Worm (Caenorhabditis elegans) whole organism, young adult: ENCODE measurements around the gene esyt-2.

Experiments used
- C06A6.2 ChIP-seq: fragments of 200-800 bp; sonication (Bioruptor generic); conservative IDR thresholded peaks from 2 replicates; pipeline ENCODE4 v1.3.6; 2022; ENCODE audit warnings: missing genetic modification characterization, missing compliant biosample characterization
- F10E7.11 ChIP-seq: sonication (generic microtip); optimal IDR thresholded peaks from 2 replicates; lab custom pipeline; 2017; ENCODE audit warnings: mild to moderate bottlenecking, missing genetic modification characterization, moderate library complexity, missing compliant biosample characterization
- F33H1.4 ChIP-seq: fragments of 200-800 bp; sonication (Bioruptor generic); IDR thresholded peaks from 2 replicates; pipeline ENCODE4 v1.3.6; 2022; ENCODE audit warnings: missing genetic modification reagents, missing genetic modification characterization, missing compliant biosample characterization
- F52B5.7 ChIP-seq: sonication (generic microtip); optimal IDR thresholded peaks from 2 replicates; lab custom pipeline; 2016; ENCODE audit warnings: mild to moderate bottlenecking, missing genetic modification characterization, missing compliant biosample characterization
- T07F8.4 ChIP-seq: sonication (generic microtip); optimal IDR thresholded peaks from 2 replicates; lab custom pipeline; 2016; ENCODE audit warnings: mild to moderate bottlenecking, missing genetic modification characterization, moderate library complexity, missing compliant biosample characterization
- Y53G8AR.9 ChIP-seq: fragments of 200-800 bp; sonication (Bioruptor generic); conservative IDR thresholded peaks from 2 replicates; pipeline ENCODE4 v1.3.6; 2022; ENCODE audit warnings: missing genetic modification reagents, missing genetic modification characterization, missing compliant biosample characterization
- Y56A3A.18 ChIP-seq: fragments of 200-800 bp; sonication (Bioruptor generic); IDR thresholded peaks from 2 replicates; pipeline ENCODE4 v1.3.6; 2022; ENCODE audit warnings: missing genetic modification reagents, missing genetic modification characterization, missing compliant biosample characterization
- Y67H2A.10 ChIP-seq: fragments of 200-800 bp; sonication (Bioruptor generic); conservative IDR thresholded peaks from 2 replicates; pipeline ENCODE4 v1.3.6; 2022; ENCODE audit warnings: missing genetic modification reagents, missing genetic modification characterization, missing compliant biosample characterization
- akir-1 ChIP-seq: fragments of 200-800 bp; sonication (Bioruptor generic); optimal IDR thresholded peaks from 2 replicates; lab custom pipeline; 2018; ENCODE audit warnings: mild to moderate bottlenecking, missing genetic modification characterization, moderate library complexity, missing compliant biosample characterization
- atf-7 ChIP-seq: sonication (generic microtip); optimal IDR thresholded peaks from 2 replicates; lab custom pipeline; 2017; ENCODE audit warnings: mild to moderate bottlenecking, missing genetic modification characterization, missing compliant biosample characterization
- athp-1 ChIP-seq: sonication (generic microtip); optimal IDR thresholded peaks from 2 replicates; lab custom pipeline; 2017; ENCODE audit warnings: mild to moderate bottlenecking, missing genetic modification characterization, missing compliant biosample characterization
- attf-6 ChIP-seq: fragments of 200-800 bp; sonication (Bioruptor generic); IDR thresholded peaks from 2 replicates; pipeline ENCODE4 v1.3.6; 2022; ENCODE audit warnings: missing genetic modification reagents, missing genetic modification characterization, missing compliant biosample characterization
- cebp-2 ChIP-seq: fragments of 200-800 bp; sonication (Bioruptor generic); IDR thresholded peaks from 2 replicates; pipeline ENCODE4 v1.3.6; 2022; ENCODE audit warnings: missing genetic modification characterization, missing compliant biosample characterization
- ceh-58 ChIP-seq: fragments of 200-800 bp; sonication (Bioruptor generic); IDR thresholded peaks from 2 replicates; pipeline ENCODE4 v1.3.6; 2022; ENCODE audit warnings: missing genetic modification characterization, missing compliant biosample characterization
- ceh-79 ChIP-seq: sonication (generic microtip); optimal IDR thresholded peaks from 2 replicates; lab custom pipeline; 2017; ENCODE audit warnings: mild to moderate bottlenecking, missing genetic modification characterization, missing compliant biosample characterization
- chd-7 ChIP-seq: sonication (generic microtip); optimal IDR thresholded peaks from 2 replicates; lab custom pipeline; 2016; ENCODE audit warnings: mild to moderate bottlenecking, missing genetic modification characterization, moderate library complexity, missing compliant biosample characterization
- dox-1 ChIP-seq: fragments of 200-800 bp; sonication (Bioruptor generic); IDR thresholded peaks from 2 replicates; pipeline ENCODE4 v1.3.6; 2022; ENCODE audit warnings: missing genetic modification reagents, missing genetic modification characterization, missing compliant biosample characterization
- dpl-1 ChIP-seq: fragments of 150-350 bp; optimal IDR thresholded peaks from 2 replicates; lab custom pipeline; 2014; ENCODE audit warnings: missing biosample characterization, missing genetic modification reagents, missing genetic modification characterization
- efl-1 ChIP-seq: fragments of 150-350 bp; optimal IDR thresholded peaks from 2 replicates; lab custom pipeline; 2014; ENCODE audit warnings: missing biosample characterization, missing genetic modification reagents, missing genetic modification characterization
- egl-18 ChIP-seq: fragments of 200-800 bp; sonication (Bioruptor generic); IDR thresholded peaks from 2 replicates; pipeline ENCODE4 v1.3.6; 2022; ENCODE audit warnings: missing genetic modification reagents, missing genetic modification characterization, missing compliant biosample characterization
- fkh-3 ChIP-seq: sonication (generic microtip); optimal IDR thresholded peaks from 2 replicates; lab custom pipeline; 2016; ENCODE audit warnings: mild to moderate bottlenecking, missing genetic modification characterization, missing compliant biosample characterization
- hmg-1.2 ChIP-seq: fragments of 200-800 bp; sonication (Bioruptor generic); IDR thresholded peaks from 2 replicates; pipeline ENCODE4 v1.3.6; 2022; ENCODE audit warnings: missing genetic modification reagents, missing genetic modification characterization, missing compliant biosample characterization
- hsf-1 ChIP-seq: fragments of 200-800 bp; sonication (Bioruptor generic); IDR thresholded peaks from 2 replicates; pipeline ENCODE4 v1.3.6; 2022; ENCODE audit warnings: missing genetic modification reagents, missing genetic modification characterization, missing compliant biosample characterization
- let-526 ChIP-seq: fragments of 200-800 bp; sonication (Bioruptor generic); IDR thresholded peaks from 2 replicates; pipeline ENCODE4 v1.3.6; 2022; ENCODE audit warnings: missing genetic modification reagents, missing genetic modification characterization, missing compliant biosample characterization
- lir-1 ChIP-seq: fragments of 200-800 bp; sonication (Bioruptor generic); conservative IDR thresholded peaks from 2 replicates; pipeline ENCODE4 v1.3.6; 2022; ENCODE audit warnings: missing genetic modification reagents, missing genetic modification characterization, missing compliant biosample characterization
- lsl-1 ChIP-seq: fragments of 200-800 bp; sonication (Bioruptor generic); optimal IDR thresholded peaks from 2 replicates; lab custom pipeline; 2018; ENCODE audit warnings: mild to moderate bottlenecking, missing genetic modification characterization, moderate library complexity, missing compliant biosample characterization
- lsy-27 ChIP-seq: sonication (generic microtip); optimal IDR thresholded peaks from 2 replicates; lab custom pipeline; 2017; ENCODE audit warnings: missing genetic modification characterization, mild to moderate bottlenecking, missing compliant biosample characterization, antibody characterized with exemption, missing genotype, borderline replicate concordance; ENCODE audit not compliant: insufficient read depth
- madf-6 ChIP-seq: fragments of 200-800 bp; sonication (Bioruptor generic); IDR thresholded peaks from 2 replicates; pipeline ENCODE4 v1.3.6; 2022; ENCODE audit warnings: missing genetic modification reagents, missing genetic modification characterization, missing compliant biosample characterization
- madf-8 ChIP-seq: fragments of 200-800 bp; sonication (Bioruptor generic); conservative IDR thresholded peaks from 2 replicates; pipeline ENCODE4 v1.3.6; 2022; ENCODE audit warnings: missing genetic modification reagents, missing genetic modification characterization, missing compliant biosample characterization
- mes-4 ChIP-seq: sonication (generic microtip); optimal IDR thresholded peaks from 2 replicates; lab custom pipeline; 2016; ENCODE audit warnings: missing genotype, missing genetic modification characterization, missing compliant biosample characterization
- nhr-27 ChIP-seq: fragments of 200-800 bp; sonication (Bioruptor generic); optimal IDR thresholded peaks from 2 replicates; lab custom pipeline; 2018; ENCODE audit warnings: mild to moderate bottlenecking, missing genetic modification characterization, moderate library complexity, missing compliant biosample characterization
- nhr-90 ChIP-seq: sonication (generic microtip); optimal IDR thresholded peaks from 2 replicates; lab custom pipeline; 2016; ENCODE audit warnings: missing genotype, mild to moderate bottlenecking, missing genetic modification characterization, missing compliant biosample characterization
- pha-4 ChIP-seq: fragments of 150-350 bp; sonication (generic microtip); optimal IDR thresholded peaks from 2 replicates; lab custom pipeline; 2014; ENCODE audit warnings: missing biosample characterization, missing genetic modification reagents, missing genetic modification characterization
- rcor-1 ChIP-seq: fragments of 200-800 bp; sonication (Bioruptor generic); IDR thresholded peaks from 2 replicates; pipeline ENCODE4 v1.3.6; 2022; ENCODE audit warnings: missing genetic modification reagents, missing genetic modification characterization, missing compliant biosample characterization
- repo-1 ChIP-seq: sonication (generic microtip); optimal IDR thresholded peaks from 2 replicates; lab custom pipeline; 2017; ENCODE audit warnings: mild to moderate bottlenecking, missing genetic modification characterization, missing compliant biosample characterization
- sea-2 ChIP-seq: fragments of 200-800 bp; sonication (Bioruptor generic); IDR thresholded peaks from 2 replicates; pipeline ENCODE4 v1.3.6; 2022; ENCODE audit warnings: missing genetic modification characterization, missing compliant biosample characterization
- tbx-9 ChIP-seq: sonication (generic microtip); optimal IDR thresholded peaks from 2 replicates; lab custom pipeline; 2016; ENCODE audit warnings: borderline replicate concordance, missing genetic modification characterization, inconsistent platforms, missing compliant biosample characterization
- tlf-1 ChIP-seq: fragments of 200-800 bp; sonication (Bioruptor generic); optimal IDR thresholded peaks from 2 replicates; lab custom pipeline; 2018; ENCODE audit warnings: mild to moderate bottlenecking, missing genetic modification characterization, missing compliant biosample characterization
- zim-3 ChIP-seq: sonication (generic microtip); optimal IDR thresholded peaks from 2 replicates; lab custom pipeline; 2017; ENCODE audit warnings: mild to moderate bottlenecking, missing genetic modification characterization, moderate library complexity, missing compliant biosample characterization
- ztf-26 ChIP-seq: sonication (generic microtip); optimal IDR thresholded peaks from 2 replicates; lab custom pipeline; 2017; ENCODE audit warnings: missing genetic modification characterization, missing compliant biosample characterization
- ztf-3 ChIP-seq: fragments of 200-800 bp; sonication (Bioruptor generic); optimal IDR thresholded peaks from 2 replicates; lab custom pipeline; 2018; ENCODE audit warnings: mild to moderate bottlenecking, missing genetic modification characterization, missing compliant biosample characterization

The esyt-2 gene

DNA sequence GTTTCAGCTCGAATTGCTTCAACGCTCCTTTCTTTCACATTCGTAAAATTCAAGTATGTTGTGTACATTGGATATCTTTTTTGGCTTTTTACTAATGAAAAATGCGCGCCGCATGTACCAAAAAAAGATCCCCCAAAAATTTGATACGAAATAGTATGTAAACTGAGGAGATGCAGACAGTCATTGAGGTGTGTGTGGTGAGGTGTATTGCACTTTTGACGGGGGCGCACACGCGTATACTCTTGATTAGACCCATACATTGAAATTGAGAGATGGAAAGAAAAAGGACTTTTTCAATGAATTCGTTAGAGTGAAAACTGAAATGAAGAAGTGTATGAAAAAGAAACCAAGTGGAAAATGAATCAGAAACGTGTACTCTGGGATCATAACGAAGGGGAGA lies 9.4 kb downstream of the esyt-2 start:
- TF ChIP-seq efl-1 (no peak), hmg-1.2 (GFP tag; lab: Robert Waterston, UW) (peak; percentile 82), repo-1 (tag; lab: Kevin White, UChicago) (no peak), sea-2 (no peak), T07F8.4 (tag; lab: Kevin White, UChicago) (no peak), dox-1 (GFP tag; lab: Robert Waterston, UW) (no peak), cebp-2 (GFP tag; lab: Robert Waterston, UW) (no peak), nhr-27 (tag; lab: Kevin White, UChicago) (no peak)

- TF ChIP-seq let-526 = no peak
- no peak for TF ChIP-seq ceh-79
- TF ChIP-seq fkh-3 (tag; lab: Kevin White, UChicago) = no peak
- no peak for TF ChIP-seq Y53G8AR.9
- no peak for TF ChIP-seq cebp-2 (GFP tag; lab: Robert Waterston, UW)
- TF ChIP-seq hsf-1 (GFP tag; lab: Robert Waterston, UW) = no peak
- TF ChIP-seq Y67H2A.10 (GFP tag; lab: Robert Waterston, UW) = no peak
- TF ChIP-seq zim-3 (tag; lab: Kevin White, UChicago) = no peak
- TF ChIP-seq lsy-27 (tag; lab: Kevin White, UChicago) = no peak
- no peak for TF ChIP-seq egl-18
- no peak for TF ChIP-seq tlf-1
- TF ChIP-seq madf-8 (GFP tag; lab: Robert Waterston, UW) = peak; percentile 31; the same call in 1 of the 2 replicates
- TF ChIP-seq ztf-3 (GFP tag; lab: Kevin White, UChicago) = no peak
- TF ChIP-seq ceh-58 (GFP tag; lab: Robert Waterston, UW) = no peak
- TF ChIP-seq pha-4 (tag; lab: Kevin White, UChicago) = no peak
- no peak for TF ChIP-seq attf-6 (GFP tag; lab: Robert Waterston, UW)
- peak; percentile 19 for TF ChIP-seq dpl-1 (GFP tag; lab: Kevin White, UChicago)
- TF ChIP-seq madf-6 (GFP tag; lab: Robert Waterston, UW) = peak; percentile 84
- TF ChIP-seq rcor-1 (GFP tag; lab: Robert Waterston, UW) = no peak
- no peak for TF ChIP-seq mes-4 (tag; lab: Kevin White, UChicago)
- no peak for TF ChIP-seq F10E7.11 (tag; lab: Kevin White, UChicago)
- no peak for TF ChIP-seq C06A6.2
- no peak for TF ChIP-seq tbx-9
- TF ChIP-seq akir-1 (GFP tag; lab: Kevin White, UChicago) = no peak
- no peak for TF ChIP-seq nhr-90 (tag; lab: Kevin White, UChicago)
- TF ChIP-seq efl-1 = peak; percentile 66
- no peak for TF ChIP-seq athp-1 (tag; lab: Kevin White, UChicago)
- TF ChIP-seq Y56A3A.18 = no peak
- no peak for TF ChIP-seq F52B5.7 (tag; lab: Kevin White, UChicago)
- TF ChIP-seq chd-7 (tag; lab: Kevin White, UChicago) = no peak
- TF ChIP-seq lsl-1 = no peak
- no peak for TF ChIP-seq ztf-26 (tag; lab: Kevin White, UChicago)
- TF ChIP-seq atf-7 (tag; lab: Kevin White, UChicago) = no peak
- TF ChIP-seq repo-1 (tag; lab: Kevin White, UChicago) = no peak
- no peak for TF ChIP-seq lir-1 (GFP tag; lab: Robert Waterston, UW)
- peak; percentile 18; the same call in 1 of the 2 replicates for TF ChIP-seq F33H1.4 (GFP tag; lab: Robert Waterston, UW)
Observed at ce11 chrIII:6216833-6217466, 13.8 kb downstream of the esyt-2 start, which contains the start of gene hot-4. hot-4 (plus strand) TSS chrIII:6217416.
